Worm (Caenorhabditis elegans): ENCODE results near the gene hrg-3.

ce11 chrV:9750308-9750707, 6.0 kb upstream of the hrg-3 start, which contains the start of gene F58E6.4:
- TF ChIP-seq nhr-12 (tag; optimal IDR thresholded peaks at IDR 0.05) (no peak), unc-39 (tag; optimal IDR thresholded peaks at IDR 0.05) (no peak), skn-1 (tag; optimal IDR thresholded peaks at IDR 0.05) (no peak), ceh-16 (tag; optimal IDR thresholded peaks at IDR 0.05) (no peak), ztf-11 (tag; optimal IDR thresholded peaks at IDR 0.05) (no peak), snpc-4 (tag; optimal IDR thresholded peaks at IDR 0.05) (no peak), ZK546.5 (tag; optimal IDR thresholded peaks at IDR 0.05) (no peak), egl-27 (tag; optimal IDR thresholded peaks at IDR 0.05) (no peak), dmd-4 (tag; optimal IDR thresholded peaks at IDR 0.05) (no peak), unc-62 (GFP tag; optimal IDR thresholded peaks at IDR 0.05) (no peak), mab-5 (tag; optimal IDR thresholded peaks at IDR 0.05) (no peak), ceh-82 (tag; optimal IDR thresholded peaks at IDR 0.05) (no peak)

Measured in whole organism, L2 larva.